Fruit fly (Drosophila melanogaster) whole organism, embryonic: Measurements from ENCODE around the gene CG1764.

Source experiments
- Ada2b ChIP-seq: fragments of 200-800 bp; sonication (Bioruptor generic); IDR thresholded peaks from 2 replicates; pipeline ENCODE4 v1.3.6; 2022; ENCODE audit warnings: missing biosample characterization, missing genetic modification characterization
- Bgb ChIP-seq: fragments of 200-800 bp; sonication (Bioruptor generic); IDR thresholded peaks from 2 replicates; pipeline ENCODE4 v1.3.6; 2022; ENCODE audit warnings: missing biosample characterization, missing genetic modification characterization; ENCODE audit not compliant: partially characterized antibody
- CG10321 ChIP-seq: fragments of 200-800 bp; sonication (Bioruptor generic); IDR thresholded peaks from 2 replicates; pipeline ENCODE4 v1.3.6; 2022; ENCODE audit warnings: missing biosample characterization, missing genetic modification characterization
- CG11085 ChIP-seq: fragments of 200-800 bp; sonication (Bioruptor generic); IDR thresholded peaks from 2 replicates; pipeline ENCODE4 v1.3.6; 2022; ENCODE audit warnings: missing biosample characterization, missing genetic modification characterization
- CG11695 ChIP-seq: fragments of 200-800 bp; sonication (Bioruptor generic); IDR thresholded peaks from 3 replicates; pipeline ENCODE4 v1.3.6; 2022; ENCODE audit warnings: missing biosample characterization, missing genetic modification characterization
- CG1233 ChIP-seq: fragments of 200-800 bp; sonication (Bioruptor generic); optimal IDR thresholded peaks from 4 replicates; lab custom pipeline; 2018; ENCODE audit warnings: missing biosample characterization, mild to moderate bottlenecking, missing genetic modification characterization
- CG13894 ChIP-seq: fragments of 200-800 bp; sonication (Bioruptor generic); optimal IDR thresholded peaks from 3 replicates; lab custom pipeline; 2018; ENCODE audit warnings: missing biosample characterization, mild to moderate bottlenecking, missing genetic modification characterization, moderate library complexity
- CG14014 ChIP-seq: fragments of 200-800 bp; sonication (Bioruptor generic); IDR thresholded peaks from 2 replicates; pipeline ENCODE4 v1.3.6; 2022; ENCODE audit warnings: missing biosample characterization, missing genetic modification characterization
- CG14050 ChIP-seq: fragments of 200-800 bp; sonication (Bioruptor generic); IDR thresholded peaks from 3 replicates; pipeline ENCODE4 v1.3.6; 2022; ENCODE audit warnings: missing biosample characterization, missing genetic modification characterization
- CG17568 ChIP-seq: fragments of 200-800 bp; sonication (Bioruptor generic); optimal IDR thresholded peaks from 2 replicates; lab custom pipeline; 2018; ENCODE audit warnings: missing biosample characterization, mild to moderate bottlenecking, missing genetic modification characterization, moderate library complexity
- CG17802 ChIP-seq: fragments of 200-800 bp; sonication (Bioruptor generic); optimal IDR thresholded peaks from 2 replicates; lab custom pipeline; 2018; ENCODE audit warnings: missing biosample characterization, mild to moderate bottlenecking, missing genetic modification characterization, moderate library complexity
- CG18011 ChIP-seq: fragments of 200-800 bp; sonication (Bioruptor generic); optimal IDR thresholded peaks from 2 replicates; lab custom pipeline; 2017; ENCODE audit warnings: missing biosample characterization, missing genetic modification characterization, mild to moderate bottlenecking, moderate library complexity, missing genotype
- CG18599 ChIP-seq: fragments of 200-800 bp; sonication (Bioruptor generic); optimal IDR thresholded peaks from 3 replicates; lab custom pipeline; 2017; ENCODE audit warnings: missing biosample characterization, missing genetic modification characterization, mild to moderate bottlenecking, moderate library complexity, missing genetic modification reagents
- CG2116 ChIP-seq: fragments of 200-800 bp; sonication (Bioruptor generic); optimal IDR thresholded peaks from 3 replicates; lab custom pipeline; 2018; ENCODE audit warnings: missing biosample characterization, mild to moderate bottlenecking, missing genetic modification characterization
- CG2202 ChIP-seq: fragments of 200-800 bp; sonication (Bioruptor generic); optimal IDR thresholded peaks from 2 replicates; lab custom pipeline; 2018; ENCODE audit warnings: missing biosample characterization, mild to moderate bottlenecking, missing genetic modification characterization
- CG2889 ChIP-seq: fragments of 200-800 bp; sonication (Bioruptor generic); IDR thresholded peaks from 3 replicates; pipeline ENCODE4 v1.3.6; 2022; ENCODE audit warnings: missing biosample characterization, missing genetic modification characterization
- CG3065 ChIP-seq: fragments of 200-800 bp; sonication (Bioruptor generic); optimal IDR thresholded peaks from 2 replicates; lab custom pipeline; 2016; ENCODE audit warnings: missing biosample characterization, missing genetic modification characterization
- CG3163 ChIP-seq: fragments of 200-800 bp; sonication (Bioruptor generic); optimal IDR thresholded peaks from 3 replicates; lab custom pipeline; 2016; ENCODE audit warnings: missing biosample characterization, missing genetic modification characterization
- CG6272 ChIP-seq: fragments of 200-800 bp; sonication (Bioruptor generic); IDR thresholded peaks from 2 replicates; pipeline ENCODE4 v1.3.6; 2022; ENCODE audit warnings: missing biosample characterization, missing genetic modification characterization
- CG7987 ChIP-seq: fragments of 200-800 bp; sonication (Bioruptor generic); optimal IDR thresholded peaks from 2 replicates; lab custom pipeline; 2018; ENCODE audit warnings: missing biosample characterization, mild to moderate bottlenecking, missing genetic modification characterization, moderate library complexity
- CG8290 ChIP-seq, 3 experiments: fragments of 200-800 bp; sonication (Bioruptor generic); optimal IDR thresholded peaks; 2 replicates each; lab custom pipeline; 2016 to 2019; ENCODE audit warnings: missing biosample characterization in 3 of 3, missing genetic modification characterization in 3 of 3, mild to moderate bottlenecking in 2 of 3, moderate library complexity in 1 of 3
- CG9437 ChIP-seq: fragments of 200-800 bp; sonication (Bioruptor generic); optimal IDR thresholded peaks from 2 replicates; lab custom pipeline; 2018; ENCODE audit warnings: missing biosample characterization, mild to moderate bottlenecking, missing genetic modification characterization
- Chrac-16 ChIP-seq: fragments of 200-800 bp; sonication (Bioruptor generic); optimal IDR thresholded peaks from 3 replicates; lab custom pipeline; 2016; ENCODE audit warnings: missing biosample characterization, missing genetic modification characterization
- D19A ChIP-seq: fragments of 200-800 bp; optimal IDR thresholded peaks from 3 replicates; lab custom pipeline; 2019; ENCODE audit warnings: missing biosample characterization, mild to moderate bottlenecking, missing genetic modification characterization, moderate library complexity
- Ets97D ChIP-seq: fragments of 200-800 bp; sonication (Bioruptor generic); optimal IDR thresholded peaks from 3 replicates; lab custom pipeline; 2016; ENCODE audit warnings: missing biosample characterization, missing genetic modification characterization
- Fer2 ChIP-seq: fragments of 200-800 bp; sonication (Bioruptor generic); optimal IDR thresholded peaks from 2 replicates; lab custom pipeline; 2018; ENCODE audit warnings: missing biosample characterization, mild to moderate bottlenecking, missing genetic modification characterization, moderate library complexity
- HHEX ChIP-seq: fragments of 200-800 bp; sonication (Bioruptor generic); optimal IDR thresholded peaks from 3 replicates; lab custom pipeline; 2017; ENCODE audit warnings: missing biosample characterization, mild to moderate bottlenecking, missing genetic modification characterization, missing genetic modification reagents
- HmgZ ChIP-seq: fragments of 200-800 bp; sonication (Bioruptor generic); optimal IDR thresholded peaks from 2 replicates; lab custom pipeline; 2018; ENCODE audit warnings: missing biosample characterization, mild to moderate bottlenecking, missing genetic modification characterization
- Hr39 ChIP-seq: fragments of >200 bp; optimal IDR thresholded peaks from 2 replicates; lab custom pipeline; 2017
- Lhr ChIP-seq: fragments of 200-800 bp; sonication (Bioruptor generic); optimal IDR thresholded peaks from 3 replicates; lab custom pipeline; 2017; ENCODE audit warnings: mild to moderate bottlenecking, missing biosample characterization, missing genetic modification reagents, missing genetic modification characterization
- NC2β ChIP-seq: fragments of 200-800 bp; sonication (Bioruptor generic); optimal IDR thresholded peaks from 2 replicates; lab custom pipeline; 2016; ENCODE audit warnings: missing biosample characterization, missing genetic modification characterization
- Oli ChIP-seq: fragments of 200-800 bp; sonication (Bioruptor generic); optimal IDR thresholded peaks from 2 replicates; lab custom pipeline; 2018; ENCODE audit warnings: missing biosample characterization, mild to moderate bottlenecking, missing genetic modification characterization, moderate library complexity
- Ptx1 ChIP-seq: fragments of 200-800 bp; sonication (Bioruptor generic); IDR thresholded peaks from 2 replicates; pipeline ENCODE4 v1.3.6; 2022; ENCODE audit warnings: missing biosample characterization, missing genetic modification characterization
- Taf1 ChIP-seq: fragments of 200-800 bp; sonication (Bioruptor generic); IDR thresholded peaks from 2 replicates; pipeline ENCODE4 v1.3.6; 2022; ENCODE audit warnings: missing biosample characterization, missing genetic modification characterization
- ab ChIP-seq: fragments of 200-800 bp; sonication (Bioruptor generic); optimal IDR thresholded peaks from 2 replicates; lab custom pipeline; 2016; ENCODE audit warnings: missing biosample characterization, missing genetic modification characterization
- abd-A ChIP-seq: fragments of 200-800 bp; sonication (Bioruptor generic); optimal IDR thresholded peaks from 3 replicates; lab custom pipeline; 2019; ENCODE audit warnings: missing biosample characterization, mild to moderate bottlenecking, missing genetic modification characterization, moderate library complexity
- ac ChIP-seq: fragments of 200-800 bp; sonication (Bioruptor generic); optimal IDR thresholded peaks from 3 replicates; lab custom pipeline; 2017; ENCODE audit warnings: missing biosample characterization, mild to moderate bottlenecking, missing genetic modification characterization
- cg ChIP-seq: fragments of 200-800 bp; sonication (Bioruptor generic); optimal IDR thresholded peaks from 3 replicates; lab custom pipeline; 2019; ENCODE audit warnings: missing biosample characterization, mild to moderate bottlenecking, missing genetic modification characterization, moderate library complexity
- da ChIP-seq: fragments of 200-800 bp; sonication (Bioruptor generic); optimal IDR thresholded peaks from 2 replicates; lab custom pipeline; 2016; ENCODE audit warnings: missing biosample characterization, missing genetic modification characterization
- danr ChIP-seq: fragments of 200-800 bp; sonication (Bioruptor generic); IDR thresholded peaks from 2 replicates; pipeline ENCODE4 v1.3.6; 2022; ENCODE audit warnings: missing biosample characterization, missing genetic modification characterization
- dati ChIP-seq: fragments of 200-800 bp; sonication (Bioruptor generic); IDR thresholded peaks from 2 replicates; pipeline ENCODE4 v1.3.6; 2022; ENCODE audit warnings: missing biosample characterization, missing genetic modification characterization
- disco-r ChIP-seq: fragments of 200-800 bp; sonication (Bioruptor generic); optimal IDR thresholded peaks from 2 replicates; lab custom pipeline; 2016; ENCODE audit warnings: missing biosample characterization, missing genetic modification characterization
- gfzf ChIP-seq: fragments of 200-800 bp; sonication (Bioruptor generic); optimal IDR thresholded peaks from 2 replicates; lab custom pipeline; 2016; ENCODE audit warnings: missing biosample characterization, mild to moderate bottlenecking, missing genetic modification characterization, moderate library complexity
- grau ChIP-seq: fragments of 200-800 bp; optimal IDR thresholded peaks from 3 replicates; lab custom pipeline; 2019; ENCODE audit warnings: missing biosample characterization, mild to moderate bottlenecking, missing genetic modification characterization, moderate library complexity
- hbn ChIP-seq: fragments of 200-800 bp; sonication (Bioruptor generic); IDR thresholded peaks from 2 replicates; pipeline ENCODE4 v1.3.6; 2022; ENCODE audit warnings: missing biosample characterization, missing genetic modification characterization; ENCODE audit not compliant: partially characterized antibody
- hth ChIP-seq: fragments of >200 bp; optimal IDR thresholded peaks from 2 replicates; lab custom pipeline; 2017; ENCODE audit warnings: inconsistent platforms
- jigr1 ChIP-seq: fragments of 200-800 bp; sonication (Bioruptor generic); IDR thresholded peaks from 3 replicates; pipeline ENCODE4 v1.3.6; 2022; ENCODE audit warnings: missing biosample characterization, missing genetic modification characterization
- lilli ChIP-seq: fragments of 200-800 bp; sonication (Bioruptor generic); optimal IDR thresholded peaks from 3 replicates; lab custom pipeline; 2016; ENCODE audit warnings: missing biosample characterization, missing genetic modification characterization
- lmd ChIP-seq: fragments of 200-800 bp; sonication (Bioruptor generic); IDR thresholded peaks from 2 replicates; pipeline ENCODE4 v1.3.6; 2022; ENCODE audit warnings: missing biosample characterization, missing genetic modification characterization
- maf-S ChIP-seq: fragments of 200-800 bp; sonication (Bioruptor generic); optimal IDR thresholded peaks from 2 replicates; lab custom pipeline; 2016; ENCODE audit warnings: missing biosample characterization, missing genetic modification characterization
- row ChIP-seq: fragments of 200-800 bp; sonication (Bioruptor generic); IDR thresholded peaks from 3 replicates; pipeline ENCODE4 v1.3.6; 2022; ENCODE audit warnings: missing biosample characterization, missing genetic modification characterization
- unc-4 ChIP-seq: fragments of 200-800 bp; sonication (Bioruptor generic); IDR thresholded peaks from 2 replicates; pipeline ENCODE4 v1.3.6; 2022; ENCODE audit warnings: missing biosample characterization, missing genetic modification characterization; ENCODE audit not compliant: partially characterized antibody

The CG1764 gene

DNA sequence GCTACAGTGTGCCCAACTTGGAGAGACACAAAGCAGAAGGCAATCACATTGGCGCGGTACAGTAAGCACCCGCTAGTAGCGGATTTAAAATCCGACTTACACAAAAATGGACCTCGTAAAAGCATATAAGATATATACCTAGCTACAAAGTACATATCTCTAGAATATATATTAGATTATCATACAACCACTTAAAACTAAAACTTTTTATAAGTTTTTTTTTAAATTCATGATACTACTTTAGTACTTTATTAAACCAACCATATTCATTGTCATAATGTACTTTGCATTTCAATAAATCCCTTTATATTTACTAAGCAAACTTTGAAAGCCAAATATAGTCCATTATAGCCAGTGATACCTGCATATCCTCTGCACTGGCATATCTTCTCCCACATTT is 27.1 kb downstream of the CG1764 start (continued):
- TF ChIP-seq ac (GFP tag; lab: Kevin White, UChicago) (no peak), danr (GFP tag; lab: Robert Waterston, UW) (0 out of 2 replicates have a peak, but pooled peaks have one; percentile 12), CG14014 (no peak), cg (no peak), unc-4 (GFP tag; lab: Robert Waterston, UW) (no peak), CG2116 (GFP tag; lab: Kevin White, UChicago) (peak; percentile 18), CG8290 (GFP tag; optimal IDR thresholded peaks at IDR 0.05; lab: Kevin White, UChicago) (no peak), CG8290 (tag; optimal IDR thresholded peaks at IDR 0.05; lab: Kevin White, UChicago) (no peak), CG18011 (GFP tag; lab: Kevin White, UChicago) (no peak), CG2889 (no peak), grau (tag; lab: Kevin White, UChicago) (peak; percentile 91), Hr39 (lab: Kevin White, UChicago) (no peak), Taf1 (GFP tag; lab: Robert Waterston, UW) (peak; percentile 25; the same call in 1 of the 2 replicates), CG1233 (GFP tag; lab: Kevin White, UChicago) (no peak), Lhr (GFP tag; lab: Kevin White, UChicago) (no peak), CG17802 (tag; lab: Kevin White, UChicago) (no peak), CG2202 (tag; lab: Kevin White, UChicago) (no peak), CG6272 (no peak), CG11085 (0 out of 2 replicates have a peak, but pooled peaks have one; percentile 20), Ada2b (no peak), da (GFP tag; lab: Kevin White, UChicago) (no peak), CG3163 (GFP tag; lab: Kevin White, UChicago) (no peak), NC2β (no peak), CG14050 (GFP tag; lab: Robert Waterston, UW) (no peak), gfzf (GFP tag; lab: Kevin White, UChicago) (no peak), CG17568 (GFP tag; lab: Kevin White, UChicago) (no peak), Oli (tag; lab: Kevin White, UChicago) (peak; percentile 75), CG7987 (GFP tag; lab: Kevin White, UChicago) (no peak), Ptx1 (GFP tag; lab: Robert Waterston, UW) (peak; percentile 61), CG13894 (tag; lab: Kevin White, UChicago) (no peak), CG9437 (peak; percentile 36), Ets97D (GFP tag; lab: Kevin White, UChicago) (no peak), hbn (no peak), lilli (GFP tag; lab: Kevin White, UChicago) (peak; percentile 3), CG10321 (no peak), lmd (GFP tag; lab: Robert Waterston, UW) (peak; percentile 63), row (GFP tag; lab: Robert Waterston, UW) (peak; percentile 74), jigr1 (GFP tag; lab: Robert Waterston, UW) (no peak), Bgb (GFP tag; lab: Robert Waterston, UW) (no peak), CG18599 (GFP tag; lab: Kevin White, UChicago) (peak; percentile 54), dati (GFP tag; lab: Robert Waterston, UW) (no peak), HmgZ (tag; lab: Kevin White, UChicago) (peak; percentile 7), ab (GFP tag; lab: Kevin White, UChicago) (no peak), HHEX (GFP tag; lab: Kevin White, UChicago) (peak; percentile 21), CG3065 (GFP tag; lab: Kevin White, UChicago) (no peak), disco-r (GFP tag; lab: Kevin White, UChicago) (no peak), maf-S (GFP tag; lab: Kevin White, UChicago) (no peak), abd-A (tag; lab: Kevin White, UChicago) (no peak), hth (no peak), D19A (tag; lab: Kevin White, UChicago) (peak; percentile 35), CG11695 (GFP tag; lab: Robert Waterston, UW) (0 out of 3 replicates have a peak, but pooled peaks have one; percentile 44), Chrac-16 (GFP tag; lab: Kevin White, UChicago) (peak; percentile 30), Fer2 (no peak)
